Worm (Caenorhabditis elegans) whole organism, young adult: ENCODE data around the gene Y41D4A.6.

ENCODE experiments used
- B0035.1 ChIP-seq: sonication (generic microtip); optimal IDR thresholded peaks from 2 replicates; lab custom pipeline; 2016; ENCODE audit warnings: missing genetic modification characterization, mild to moderate bottlenecking, missing compliant biosample characterization, missing genotype, missing genetic modification reagents
- F33H1.4 ChIP-seq: fragments of 200-800 bp; sonication (Bioruptor generic); IDR thresholded peaks from 2 replicates; pipeline ENCODE4 v1.3.6; 2022; ENCODE audit warnings: missing genetic modification reagents, missing genetic modification characterization, missing compliant biosample characterization
- F37B4.10 ChIP-seq: fragments of 200-800 bp; sonication (Bioruptor generic); IDR thresholded peaks from 2 replicates; pipeline ENCODE4 v1.3.6; 2022; ENCODE audit warnings: missing genetic modification characterization, missing compliant biosample characterization
- F49E8.2 ChIP-seq: sonication (generic microtip); optimal IDR thresholded peaks from 3 replicates; lab custom pipeline; 2017; ENCODE audit warnings: missing genetic modification characterization, mild to moderate bottlenecking, missing compliant biosample characterization, antibody characterized with exemption, moderate library complexity; ENCODE audit not compliant: insufficient read depth
- F52B5.7 ChIP-seq: sonication (generic microtip); optimal IDR thresholded peaks from 2 replicates; lab custom pipeline; 2016; ENCODE audit warnings: mild to moderate bottlenecking, missing genetic modification characterization, missing compliant biosample characterization
- F55B11.4 ChIP-seq: sonication (generic microtip); optimal IDR thresholded peaks from 2 replicates; lab custom pipeline; 2016; ENCODE audit warnings: missing compliant biosample characterization, missing genetic modification characterization, borderline replicate concordance; ENCODE audit not compliant: insufficient read depth
- K11D2.4 ChIP-seq: fragments of 200-800 bp; sonication (Bioruptor generic); IDR thresholded peaks from 2 replicates; pipeline ENCODE4 v1.3.6; 2022; ENCODE audit warnings: missing genetic modification reagents, missing genetic modification characterization, missing compliant biosample characterization
- T07F8.4 ChIP-seq: sonication (generic microtip); optimal IDR thresholded peaks from 2 replicates; lab custom pipeline; 2016; ENCODE audit warnings: mild to moderate bottlenecking, missing genetic modification characterization, moderate library complexity, missing compliant biosample characterization
- T26A5.8 ChIP-seq: sonication (generic microtip); optimal IDR thresholded peaks from 2 replicates; lab custom pipeline; 2016; ENCODE audit warnings: missing genetic modification characterization, missing compliant biosample characterization
- Y53F4B.3 ChIP-seq: fragments of 200-800 bp; sonication (Bioruptor generic); IDR thresholded peaks from 2 replicates; pipeline ENCODE4 v1.3.6; 2022; ENCODE audit warnings: missing genetic modification reagents, missing genetic modification characterization, missing compliant biosample characterization
- Y67H2A.10 ChIP-seq: fragments of 200-800 bp; sonication (Bioruptor generic); conservative IDR thresholded peaks from 2 replicates; pipeline ENCODE4 v1.3.6; 2022; ENCODE audit warnings: missing genetic modification reagents, missing genetic modification characterization, missing compliant biosample characterization
- akir-1 ChIP-seq: fragments of 200-800 bp; sonication (Bioruptor generic); optimal IDR thresholded peaks from 2 replicates; lab custom pipeline; 2018; ENCODE audit warnings: mild to moderate bottlenecking, missing genetic modification characterization, moderate library complexity, missing compliant biosample characterization
- atf-7 ChIP-seq: sonication (generic microtip); optimal IDR thresholded peaks from 2 replicates; lab custom pipeline; 2017; ENCODE audit warnings: mild to moderate bottlenecking, missing genetic modification characterization, missing compliant biosample characterization
- attf-6 ChIP-seq: fragments of 200-800 bp; sonication (Bioruptor generic); IDR thresholded peaks from 2 replicates; pipeline ENCODE4 v1.3.6; 2022; ENCODE audit warnings: missing genetic modification reagents, missing genetic modification characterization, missing compliant biosample characterization
- ceh-100 ChIP-seq: fragments of 200-800 bp; sonication (Bioruptor generic); IDR thresholded peaks from 2 replicates; pipeline ENCODE4 v1.3.6; 2022; ENCODE audit warnings: missing genetic modification reagents, missing genetic modification characterization, missing compliant biosample characterization
- ceh-27 ChIP-seq: fragments of 200-800 bp; sonication (Bioruptor generic); optimal IDR thresholded peaks from 2 replicates; lab custom pipeline; 2018; ENCODE audit warnings: mild to moderate bottlenecking, missing genetic modification characterization, moderate library complexity, missing compliant biosample characterization
- ceh-58 ChIP-seq: fragments of 200-800 bp; sonication (Bioruptor generic); IDR thresholded peaks from 2 replicates; pipeline ENCODE4 v1.3.6; 2022; ENCODE audit warnings: missing genetic modification characterization, missing compliant biosample characterization
- ceh-91 ChIP-seq: fragments of 200-800 bp; sonication (Bioruptor generic); IDR thresholded peaks from 2 replicates; pipeline ENCODE4 v1.3.6; 2022; ENCODE audit warnings: missing genetic modification reagents, missing genetic modification characterization, missing compliant biosample characterization
- chd-7 ChIP-seq: sonication (generic microtip); optimal IDR thresholded peaks from 2 replicates; lab custom pipeline; 2016; ENCODE audit warnings: mild to moderate bottlenecking, missing genetic modification characterization, moderate library complexity, missing compliant biosample characterization
- fkh-3 ChIP-seq: sonication (generic microtip); optimal IDR thresholded peaks from 2 replicates; lab custom pipeline; 2016; ENCODE audit warnings: mild to moderate bottlenecking, missing genetic modification characterization, missing compliant biosample characterization
- hmg-1.2 ChIP-seq: fragments of 200-800 bp; sonication (Bioruptor generic); IDR thresholded peaks from 2 replicates; pipeline ENCODE4 v1.3.6; 2022; ENCODE audit warnings: missing genetic modification reagents, missing genetic modification characterization, missing compliant biosample characterization
- hrde-1 ChIP-seq: sonication (generic microtip); optimal IDR thresholded peaks from 2 replicates; lab custom pipeline; 2016; ENCODE audit warnings: missing genetic modification characterization, mild to moderate bottlenecking, missing compliant biosample characterization, moderate library complexity, missing genotype, missing genetic modification reagents, borderline replicate concordance
- lag-1 ChIP-seq: fragments of 200-800 bp; sonication (Bioruptor generic); IDR thresholded peaks from 2 replicates; pipeline ENCODE4 v1.3.6; 2022; ENCODE audit warnings: missing genetic modification reagents, missing genetic modification characterization, missing compliant biosample characterization
- let-607 ChIP-seq, 2 experiments: fragments of 200-800 bp in 1 of 2; sonication (Bioruptor generic) in 1 of 2; sonication (generic microtip) in 1 of 2; optimal IDR thresholded peaks; 2 replicates each; lab custom pipeline; 2016 to 2018; ENCODE audit warnings: mild to moderate bottlenecking in 2 of 2, missing compliant biosample characterization in 2 of 2, missing genetic modification characterization in 2 of 2, moderate library complexity in 2 of 2, missing genotype in 1 of 2
- lin-40 ChIP-seq: sonication (generic microtip); optimal IDR thresholded peaks from 2 replicates; lab custom pipeline; 2016; ENCODE audit warnings: missing genetic modification characterization, mild to moderate bottlenecking, missing compliant biosample characterization, missing genotype, missing genetic modification reagents
- lsy-27 ChIP-seq: sonication (generic microtip); optimal IDR thresholded peaks from 2 replicates; lab custom pipeline; 2017; ENCODE audit warnings: missing genetic modification characterization, mild to moderate bottlenecking, missing compliant biosample characterization, antibody characterized with exemption, missing genotype, borderline replicate concordance; ENCODE audit not compliant: insufficient read depth
- mel-28 ChIP-seq: sonication (generic microtip); optimal IDR thresholded peaks from 2 replicates; lab custom pipeline; 2016; ENCODE audit warnings: borderline replicate concordance, mild to moderate bottlenecking, missing genetic modification characterization, missing compliant biosample characterization
- mes-4 ChIP-seq: sonication (generic microtip); optimal IDR thresholded peaks from 2 replicates; lab custom pipeline; 2016; ENCODE audit warnings: missing genotype, missing genetic modification characterization, missing compliant biosample characterization
- mxl-1 ChIP-seq: sonication (generic microtip); optimal IDR thresholded peaks from 2 replicates; lab custom pipeline; 2016; ENCODE audit warnings: missing genetic modification characterization, missing compliant biosample characterization
- nfya-1 ChIP-seq: sonication (generic microtip); optimal IDR thresholded peaks from 2 replicates; lab custom pipeline; 2017; ENCODE audit warnings: antibody characterized with exemption, missing compliant biosample characterization, missing genetic modification characterization, borderline replicate concordance; ENCODE audit not compliant: insufficient read depth
- nfyb-1 ChIP-seq: fragments of 200-800 bp; sonication (Bioruptor generic); IDR thresholded peaks from 2 replicates; pipeline ENCODE4 v1.3.6; 2022; ENCODE audit warnings: missing genetic modification reagents, missing genetic modification characterization, missing compliant biosample characterization
- nhr-120 ChIP-seq: fragments of 200-800 bp; sonication (Bioruptor generic); IDR thresholded peaks from 2 replicates; pipeline ENCODE4 v1.3.6; 2022; ENCODE audit warnings: missing genetic modification characterization, missing compliant biosample characterization
- nhr-179 ChIP-seq: sonication (generic microtip); optimal IDR thresholded peaks from 2 replicates; lab custom pipeline; 2016; ENCODE audit warnings: mild to moderate bottlenecking, missing genetic modification characterization, missing compliant biosample characterization
- nhr-80 ChIP-seq: sonication (generic microtip); optimal IDR thresholded peaks from 2 replicates; lab custom pipeline; 2016; ENCODE audit warnings: missing genetic modification characterization, missing compliant biosample characterization
- nhr-90 ChIP-seq: sonication (generic microtip); optimal IDR thresholded peaks from 2 replicates; lab custom pipeline; 2016; ENCODE audit warnings: missing genotype, mild to moderate bottlenecking, missing genetic modification characterization, missing compliant biosample characterization
- pbrm-1 ChIP-seq: fragments of 200-800 bp; sonication (Bioruptor generic); IDR thresholded peaks from 2 replicates; pipeline ENCODE4 v1.3.6; 2022; ENCODE audit warnings: missing genetic modification reagents, missing genetic modification characterization, missing compliant biosample characterization
- pha-4 ChIP-seq: fragments of 150-350 bp; sonication (generic microtip); optimal IDR thresholded peaks from 2 replicates; lab custom pipeline; 2014; ENCODE audit warnings: missing biosample characterization, missing genetic modification reagents, missing genetic modification characterization
- sea-2 ChIP-seq: fragments of 200-800 bp; sonication (Bioruptor generic); IDR thresholded peaks from 2 replicates; pipeline ENCODE4 v1.3.6; 2022; ENCODE audit warnings: missing genetic modification characterization, missing compliant biosample characterization
- snpc-1.3 ChIP-seq: sonication (generic microtip); optimal IDR thresholded peaks from 2 replicates; lab custom pipeline; 2017; ENCODE audit warnings: missing genetic modification characterization, mild to moderate bottlenecking, missing compliant biosample characterization, antibody characterized with exemption, moderate library complexity, missing genotype, missing genetic modification reagents; ENCODE audit not compliant: insufficient read depth
- snpc-4 ChIP-seq, 5 experiments: fragments of 150-350 bp in 1 of 5; sonication (generic microtip) in 4 of 5; optimal IDR thresholded peaks; 2 replicates each; lab custom pipeline; 2014 to 2018; ENCODE audit warnings: missing genetic modification characterization in 5 of 5, missing biosample characterization in 3 of 5, antibody characterized with exemption in 2 of 5, mild to moderate bottlenecking in 2 of 5, missing compliant biosample characterization in 2 of 5, missing genotype in 2 of 5, moderate library complexity in 2 of 5, missing genetic modification reagents in 1 of 5
- sptf-2 ChIP-seq: fragments of 200-800 bp; sonication (Bioruptor generic); optimal IDR thresholded peaks from 2 replicates; lab custom pipeline; 2018; ENCODE audit warnings: mild to moderate bottlenecking, missing genetic modification characterization, missing compliant biosample characterization
- tlf-1 ChIP-seq: fragments of 200-800 bp; sonication (Bioruptor generic); optimal IDR thresholded peaks from 2 replicates; lab custom pipeline; 2018; ENCODE audit warnings: mild to moderate bottlenecking, missing genetic modification characterization, missing compliant biosample characterization
- unc-62 ChIP-seq: fragments of 150-350 bp; optimal IDR thresholded peaks from 2 replicates; lab custom pipeline; 2014; ENCODE audit warnings: missing biosample characterization, missing genetic modification reagents, missing genetic modification characterization
- ztf-18 ChIP-seq: sonication (generic microtip); optimal IDR thresholded peaks from 2 replicates; lab custom pipeline; 2016; ENCODE audit warnings: missing genotype, mild to moderate bottlenecking, missing genetic modification characterization, missing compliant biosample characterization
- ztf-22 ChIP-seq: fragments of 200-800 bp; sonication (Bioruptor generic); optimal IDR thresholded peaks from 2 replicates; lab custom pipeline; 2018; ENCODE audit warnings: mild to moderate bottlenecking, missing genetic modification characterization, moderate library complexity, missing compliant biosample characterization
- ztf-26 ChIP-seq: sonication (generic microtip); optimal IDR thresholded peaks from 2 replicates; lab custom pipeline; 2017; ENCODE audit warnings: missing genetic modification characterization, missing compliant biosample characterization

Gene Y41D4A.6

ce11 chrIV:1745453-1746051, at the start of gene Y41D4A.6, which contains the start of gene Y41D4A.4:
Gene Y41D4A.6, minus strand, starts transcription at chrIV:1745503.
Gene Y41D4A.4, plus strand, starts transcription at chrIV:1746001.
- TF ChIP-seq mel-28 (tag; lab: Kevin White, UChicago), result peak; percentile 64
- TF ChIP-seq F37B4.10 (GFP tag; lab: Robert Waterston, UW), result no peak
- peak; percentile 81 for TF ChIP-seq ceh-27
- TF ChIP-seq nhr-179 (tag; lab: Kevin White, UChicago), result no peak
- TF ChIP-seq chd-7 (tag; lab: Kevin White, UChicago), result no peak
- TF ChIP-seq nhr-120, result no peak
- TF ChIP-seq hmg-1.2 (GFP tag; lab: Robert Waterston, UW), result peak; percentile 99
- TF ChIP-seq ztf-22 (GFP tag; lab: Kevin White, UChicago), result no peak
- peak; percentile 3 for TF ChIP-seq nhr-90 (tag; lab: Kevin White, UChicago)
- no peak for TF ChIP-seq fkh-3 (tag; lab: Kevin White, UChicago)
- peak; percentile 99 for TF ChIP-seq ceh-100
- TF ChIP-seq T26A5.8 (tag; lab: Kevin White, UChicago), result no peak
- no peak for TF ChIP-seq sea-2 (GFP tag; lab: Robert Waterston, UW)
- TF ChIP-seq K11D2.4 (GFP tag; lab: Robert Waterston, UW), result 0 out of 2 replicates have a peak, but pooled peaks have one; percentile 26
- TF ChIP-seq pha-4 (tag; lab: Kevin White, UChicago), result no peak
- TF ChIP-seq atf-7 (tag; lab: Kevin White, UChicago), result no peak
- no peak for TF ChIP-seq Y53F4B.3 (GFP tag; lab: Robert Waterston, UW)
- peak; percentile 57 for TF ChIP-seq T07F8.4
- TF ChIP-seq mxl-1 (tag; lab: Kevin White, UChicago), result no peak
- TF ChIP-seq snpc-4 (GFP tag; optimal IDR thresholded peaks at IDR 0.05; lab: Kevin White, UChicago), result no peak
- peak; percentile 22 to 66 (median 58) for TF ChIP-seq snpc-4 (tag; optimal IDR thresholded peaks at IDR 0.05; lab: Kevin White, UChicago)
- peak; percentile 65 for TF ChIP-seq nhr-80 (tag; lab: Kevin White, UChicago)
- no peak for TF ChIP-seq F55B11.4 (tag; lab: Kevin White, UChicago)
- no peak for TF ChIP-seq akir-1 (GFP tag; lab: Kevin White, UChicago)
- TF ChIP-seq tlf-1 (GFP tag; lab: Kevin White, UChicago), result peak; percentile 37
- no peak for TF ChIP-seq nfya-1 (tag; lab: Kevin White, UChicago)
- TF ChIP-seq snpc-1.3 (tag; lab: Kevin White, UChicago), result peak; percentile 25
- TF ChIP-seq ceh-58 (GFP tag; lab: Robert Waterston, UW), result no peak
- TF ChIP-seq let-607 (tag; optimal IDR thresholded peaks at IDR 0.05; lab: Kevin White, UChicago), result peak; percentile 39 to 83
- TF ChIP-seq lag-1 (GFP tag; lab: Robert Waterston, UW), result no peak
- TF ChIP-seq pbrm-1 (GFP tag; lab: Robert Waterston, UW), result peak; percentile 77
- TF ChIP-seq attf-6 (GFP tag; lab: Robert Waterston, UW), result no peak; the same call in 1 of the 2 replicates
- TF ChIP-seq Y67H2A.10, result no peak
- TF ChIP-seq ztf-26 (tag; lab: Kevin White, UChicago), result no peak
- peak; percentile 87 for TF ChIP-seq F49E8.2
- TF ChIP-seq sptf-2, result no peak
- TF ChIP-seq F52B5.7, result no peak
- TF ChIP-seq F33H1.4, result peak; percentile 68
- no peak for TF ChIP-seq hrde-1 (tag; lab: Kevin White, UChicago)
- peak; percentile 76 for TF ChIP-seq ceh-91 (GFP tag; lab: Robert Waterston, UW)
- TF ChIP-seq mes-4 (tag; lab: Kevin White, UChicago), result no peak
- 0 out of 2 replicates have a peak, but pooled peaks have one; percentile 51 for TF ChIP-seq nfyb-1 (GFP tag; lab: Robert Waterston, UW)
- TF ChIP-seq ztf-18, result peak; percentile 66
- TF ChIP-seq B0035.1 (tag; lab: Kevin White, UChicago), result peak; percentile 38
- no peak for TF ChIP-seq unc-62 (GFP tag; lab: Kevin White, UChicago)
- peak; percentile 61 for TF ChIP-seq lin-40 (tag; lab: Kevin White, UChicago)
- no peak for TF ChIP-seq lsy-27 (tag; lab: Kevin White, UChicago)
